Worm (Caenorhabditis elegans) whole organism, L4 larva: Measurements from ENCODE around the gene B0432.7.

Experiments used
- F10B5.3 ChIP-seq: sonication (generic microtip); optimal IDR thresholded peaks from 2 replicates; lab custom pipeline; 2016; ENCODE audit warnings: mild to moderate bottlenecking, missing genetic modification characterization, missing compliant biosample characterization
- F37D6.2 ChIP-seq: sonication (generic microtip); optimal IDR thresholded peaks from 2 replicates; lab custom pipeline; 2016; ENCODE audit warnings: mild to moderate bottlenecking, missing genetic modification characterization, missing compliant biosample characterization
- R02D3.7 ChIP-seq: fragments of 150-350 bp; sonication (generic microtip); optimal IDR thresholded peaks from 3 replicates; lab custom pipeline; 2014; ENCODE audit warnings: missing biosample characterization, missing genetic modification characterization
- T20F7.1 ChIP-seq: fragments of 200-800 bp; sonication (Bioruptor generic); optimal IDR thresholded peaks from 2 replicates; lab custom pipeline; 2018; ENCODE audit warnings: mild to moderate bottlenecking, missing genetic modification characterization, missing compliant biosample characterization
- T26A8.4 ChIP-seq: fragments of 200-800 bp; sonication (Bioruptor generic); IDR thresholded peaks from 2 replicates; pipeline ENCODE4 v1.3.6; 2022; ENCODE audit warnings: missing genetic modification characterization, missing compliant biosample characterization
- aha-1 ChIP-seq: fragments of 150-350 bp; peaks from one replicate; lab custom pipeline; 2014; ENCODE audit warnings: missing biosample characterization, missing genetic modification characterization
- aly-2 ChIP-seq: sonication (generic microtip); optimal IDR thresholded peaks from 2 replicates; lab custom pipeline; 2018; ENCODE audit warnings: missing biosample characterization, missing genetic modification characterization
- arid-1 ChIP-seq: fragments of 200-800 bp; sonication (Bioruptor generic); conservative IDR thresholded peaks from 2 replicates; pipeline ENCODE4 v1.3.6; 2022; ENCODE audit warnings: missing genetic modification reagents, missing genetic modification characterization, missing compliant biosample characterization
- ceh-20 ChIP-seq: fragments of 200-800 bp; sonication (Bioruptor generic); IDR thresholded peaks from 2 replicates; pipeline ENCODE4 v1.3.6; 2022; ENCODE audit warnings: missing genetic modification reagents, missing genetic modification characterization, missing compliant biosample characterization
- ceh-82 ChIP-seq: sonication (generic microtip); optimal IDR thresholded peaks from 2 replicates; lab custom pipeline; 2017; ENCODE audit warnings: missing biosample characterization, missing genetic modification characterization
- daf-16 ChIP-seq, 3 experiments: sonication (generic microtip); optimal IDR thresholded peaks; 2 replicates each; lab custom pipeline; 2016 to 2017; ENCODE audit warnings: missing genetic modification characterization in 3 of 3, missing genetic modification reagents in 3 of 3, mild to moderate bottlenecking in 2 of 3, missing compliant biosample characterization in 2 of 3, missing biosample characterization in 1 of 3, moderate library complexity in 1 of 3
- daf-19 ChIP-seq: fragments of 200-800 bp; sonication (Bioruptor generic); conservative IDR thresholded peaks from 2 replicates; pipeline ENCODE4 v1.3.6; 2022; ENCODE audit warnings: missing genetic modification characterization, missing compliant biosample characterization
- dmd-6 ChIP-seq: fragments of 200-800 bp; sonication (Bioruptor generic); IDR thresholded peaks from 2 replicates; pipeline ENCODE4 v1.3.6; 2022; ENCODE audit warnings: missing genetic modification reagents, missing genetic modification characterization, missing compliant biosample characterization
- dpl-1 ChIP-seq: fragments of 150-350 bp; optimal IDR thresholded peaks from 2 replicates; lab custom pipeline; 2014; ENCODE audit warnings: missing biosample characterization, missing genetic modification reagents, missing genetic modification characterization
- duxl-1 ChIP-seq: sonication (generic microtip); optimal IDR thresholded peaks from 2 replicates; lab custom pipeline; 2016; ENCODE audit warnings: mild to moderate bottlenecking, missing genetic modification characterization, moderate library complexity, missing compliant biosample characterization; ENCODE audit not compliant: poor library complexity
- dve-1 ChIP-seq: sonication (generic microtip); optimal IDR thresholded peaks from 2 replicates; lab custom pipeline; 2017; ENCODE audit warnings: antibody characterized with exemption, mild to moderate bottlenecking, missing genetic modification characterization, missing compliant biosample characterization; ENCODE audit not compliant: insufficient read depth
- fkh-10 ChIP-seq: fragments of 150-350 bp; optimal IDR thresholded peaks from 2 replicates; lab custom pipeline; 2014; ENCODE audit warnings: missing biosample characterization, missing genetic modification reagents, missing genetic modification characterization
- gei-8 ChIP-seq: fragments of 200-800 bp; sonication (Bioruptor generic); optimal IDR thresholded peaks from 2 replicates; lab custom pipeline; 2018; ENCODE audit warnings: mild to moderate bottlenecking, missing genetic modification characterization, missing compliant biosample characterization
- hif-1 ChIP-seq, 2 experiments: sonication (generic microtip); optimal IDR thresholded peaks; 2 replicates each; lab custom pipeline; 2016 to 2017; ENCODE audit warnings: missing compliant biosample characterization in 2 of 2, missing genetic modification characterization in 2 of 2, missing genetic modification reagents in 2 of 2, missing genotype in 2 of 2, mild to moderate bottlenecking in 1 of 2
- hlh-11 ChIP-seq: fragments of 200-800 bp; sonication (Bioruptor generic); optimal IDR thresholded peaks from 2 replicates; lab custom pipeline; 2018; ENCODE audit warnings: mild to moderate bottlenecking, missing genetic modification characterization, missing compliant biosample characterization
- hlh-30 ChIP-seq: sonication (generic microtip); optimal IDR thresholded peaks from 2 replicates; lab custom pipeline; 2017; ENCODE audit warnings: antibody characterized with exemption, mild to moderate bottlenecking, missing genetic modification characterization, missing compliant biosample characterization; ENCODE audit not compliant: insufficient read depth
- hmg-1.1 ChIP-seq: fragments of 200-800 bp; sonication (Bioruptor generic); IDR thresholded peaks from 2 replicates; pipeline ENCODE4 v1.3.6; 2022; ENCODE audit warnings: missing genetic modification reagents, missing genetic modification characterization, missing compliant biosample characterization
- lin-1 ChIP-seq: fragments of 200-800 bp; sonication (Bioruptor generic); IDR thresholded peaks from 2 replicates; pipeline ENCODE4 v1.3.6; 2022; ENCODE audit warnings: missing genetic modification reagents, missing genetic modification characterization, missing compliant biosample characterization
- lin-13 ChIP-seq: fragments of 150-350 bp; optimal IDR thresholded peaks from 2 replicates; lab custom pipeline; 2014; ENCODE audit warnings: missing biosample characterization, missing genetic modification reagents, missing genetic modification characterization
- lin-38 ChIP-seq: fragments of 200-800 bp; sonication (Bioruptor generic); IDR thresholded peaks from 2 replicates; pipeline ENCODE4 v1.3.6; 2022; ENCODE audit warnings: missing genetic modification reagents, missing genetic modification characterization, missing compliant biosample characterization
- lsy-2 ChIP-seq, 2 experiments: fragments of 150-350 bp in 1 of 2; sonication (generic microtip) in 1 of 2; optimal IDR thresholded peaks; 2 replicates each; lab custom pipeline; 2014 to 2017; ENCODE audit warnings: missing biosample characterization in 2 of 2, missing genetic modification characterization in 2 of 2
- mep-1 ChIP-seq: fragments of 150-350 bp; sonication (generic microtip); optimal IDR thresholded peaks from 3 replicates; lab custom pipeline; 2014; ENCODE audit warnings: missing biosample characterization, missing genetic modification characterization
- mes-2 ChIP-seq: sonication (generic microtip); optimal IDR thresholded peaks from 2 replicates; lab custom pipeline; 2016; ENCODE audit warnings: missing genotype, mild to moderate bottlenecking, missing genetic modification characterization, missing compliant biosample characterization; ENCODE audit not compliant: poor library complexity, severe bottlenecking
- nhr-102 ChIP-seq: sonication (generic microtip); optimal IDR thresholded peaks from 2 replicates; lab custom pipeline; 2016; ENCODE audit warnings: mild to moderate bottlenecking, missing genetic modification characterization, moderate library complexity, missing compliant biosample characterization
- nhr-11 ChIP-seq: fragments of 150-350 bp; optimal IDR thresholded peaks from 2 replicates; lab custom pipeline; 2014; ENCODE audit warnings: missing biosample characterization, missing genetic modification characterization
- nhr-28 ChIP-seq: fragments of 150-350 bp; optimal IDR thresholded peaks from 2 replicates; lab custom pipeline; 2014; ENCODE audit warnings: missing biosample characterization, missing genetic modification characterization
- nhr-6 ChIP-seq: fragments of 150-350 bp; optimal IDR thresholded peaks from 2 replicates; lab custom pipeline; 2014; ENCODE audit warnings: missing biosample characterization, missing genetic modification characterization
- nhr-77 ChIP-seq: fragments of 150-350 bp; optimal IDR thresholded peaks from 2 replicates; lab custom pipeline; 2014; ENCODE audit warnings: missing biosample characterization, missing genetic modification characterization
- pha-4 ChIP-seq, 2 experiments: fragments of 150-350 bp in 1 of 2; fragments of 200-800 bp in 1 of 2; sonication (Bioruptor generic) in 1 of 2; IDR thresholded peaks in 1 of 2; optimal IDR thresholded peaks in 1 of 2; 2 replicates each; pipeline versions ENCODE4 v1.3.6 to Lab custom; 2014 to 2022; ENCODE audit warnings: missing genetic modification characterization in 2 of 2, missing genetic modification reagents in 2 of 2, missing biosample characterization in 1 of 2, missing compliant biosample characterization in 1 of 2
- pqm-1 ChIP-seq: sonication (generic microtip); optimal IDR thresholded peaks from 2 replicates; lab custom pipeline; 2017; ENCODE audit warnings: missing biosample characterization, missing genetic modification characterization
- rbr-2 ChIP-seq: sonication (generic microtip); optimal IDR thresholded peaks from 2 replicates; lab custom pipeline; 2016; ENCODE audit warnings: missing genotype, missing genetic modification characterization, missing compliant biosample characterization
- sdz-12 ChIP-seq: fragments of 200-800 bp; sonication (Bioruptor generic); optimal IDR thresholded peaks from 2 replicates; lab custom pipeline; 2018; ENCODE audit warnings: mild to moderate bottlenecking, missing genetic modification characterization, missing compliant biosample characterization
- spr-3 ChIP-seq: fragments of 200-800 bp; sonication (Bioruptor generic); optimal IDR thresholded peaks from 2 replicates; lab custom pipeline; 2018; ENCODE audit warnings: mild to moderate bottlenecking, missing genetic modification characterization, missing compliant biosample characterization
- unc-62 ChIP-seq, 3 experiments: fragments of 150-350 bp in 1 of 3; sonication (generic microtip); optimal IDR thresholded peaks in 2 of 3; peaks in 1 of 3; 1 replicate in 1 of 3; 2 replicates in 2 of 3; lab custom pipeline; 2014 to 2017; ENCODE audit warnings: missing biosample characterization in 3 of 3, missing genetic modification characterization in 3 of 3, missing genetic modification reagents in 3 of 3, missing genotype in 1 of 3
- zag-1 ChIP-seq: fragments of 150-350 bp; optimal IDR thresholded peaks from 2 replicates; lab custom pipeline; 2014; ENCODE audit warnings: missing biosample characterization, missing genetic modification characterization
- zip-11 ChIP-seq: fragments of 200-800 bp; sonication (Bioruptor generic); IDR thresholded peaks from 2 replicates; pipeline ENCODE4 v1.3.6; 2022; ENCODE audit warnings: missing genetic modification characterization, missing compliant biosample characterization
- ztf-7 ChIP-seq: fragments of 150-350 bp; optimal IDR thresholded peaks from 2 replicates; lab custom pipeline; 2014; ENCODE audit warnings: missing biosample characterization, missing genetic modification characterization

Gene B0432.7

ce11 chrII:285627-286550, 12.1 kb upstream of the B0432.7 start, which contains the start of gene B0432.10:
B0432.10 (minus strand) TSS chrII:286275.
- TF ChIP-seq pqm-1: peak; percentile 19
- TF ChIP-seq daf-19 (GFP tag; lab: Robert Waterston, UW): 0 out of 2 replicates have a peak, but pooled peaks have one; percentile 20
- TF ChIP-seq hlh-30: peak; percentile 65
- TF ChIP-seq nhr-11 (tag; lab: Kevin White, UChicago): peak; percentile 25
- TF ChIP-seq dve-1 (tag; lab: Kevin White, UChicago): peak; percentile 86
- TF ChIP-seq lin-1: no peak
- TF ChIP-seq nhr-77: peak; percentile 51
- TF ChIP-seq spr-3 (GFP tag; lab: Kevin White, UChicago): peak; percentile 11
- peak; percentile 86 for TF ChIP-seq lin-38
- no peak for TF ChIP-seq daf-16 (GFP tag; optimal IDR thresholded peaks at IDR 0.05; lab: Kevin White, UChicago)
- peak; percentile 45 for TF ChIP-seq daf-16 (tag; optimal IDR thresholded peaks at IDR 0.05; lab: Kevin White, UChicago)
- peak; percentile 61 for TF ChIP-seq duxl-1 (tag; lab: Kevin White, UChicago)
- peak; percentile 96 for TF ChIP-seq dpl-1 (GFP tag; lab: Kevin White, UChicago)
- TF ChIP-seq hmg-1.1 (GFP tag; lab: Robert Waterston, UW): peak; percentile 42; the same call in 1 of the 2 replicates
- peak; percentile 51 for TF ChIP-seq F10B5.3
- peak; percentile 33 for TF ChIP-seq nhr-102 (tag; lab: Kevin White, UChicago)
- TF ChIP-seq hlh-11 (tag; lab: Kevin White, UChicago): peak; percentile 64
- peak; percentile 85 for TF ChIP-seq T20F7.1 (GFP tag; lab: Kevin White, UChicago)
- peak; percentile 62 for TF ChIP-seq lin-13 (GFP tag; lab: Kevin White, UChicago)
- TF ChIP-seq mes-2: peak; percentile 91
- peak; percentile 51; the same call in 1 of the 2 replicates for TF ChIP-seq pha-4 (GFP tag; IDR thresholded peaks at IDR 0.05; lab: Robert Waterston, UW)
- peak; percentile 92 for TF ChIP-seq pha-4 (tag; optimal IDR thresholded peaks at IDR 0.05; lab: Kevin White, UChicago)
- peak; percentile 64 for TF ChIP-seq rbr-2 (tag; lab: Kevin White, UChicago)
- peak; percentile 46 for TF ChIP-seq F37D6.2 (tag; lab: Kevin White, UChicago)
- TF ChIP-seq fkh-10 (GFP tag; lab: Kevin White, UChicago): no peak
- peak; percentile 57 for TF ChIP-seq nhr-28
- TF ChIP-seq lsy-2 (tag; optimal IDR thresholded peaks at IDR 0.05; lab: Kevin White, UChicago): peak in 1 of 2 experiments; percentile 91
- peak; percentile 69; the same call in 1 of the 2 replicates for TF ChIP-seq T26A8.4 (GFP tag; lab: Robert Waterston, UW)
- no peak for TF ChIP-seq ceh-82 (tag; lab: Kevin White, UChicago)
- no peak for TF ChIP-seq gei-8 (GFP tag; lab: Kevin White, UChicago)
- peak; percentile 71 for TF ChIP-seq dmd-6
- peak; percentile 20 for TF ChIP-seq nhr-6 (tag; lab: Kevin White, UChicago)
- TF ChIP-seq ztf-7 (tag; lab: Kevin White, UChicago): peak; percentile 51
- no peak for TF ChIP-seq zag-1
- no peak for TF ChIP-seq R02D3.7 (tag; lab: Kevin White, UChicago)
- TF ChIP-seq aha-1 (tag; lab: Kevin White, UChicago): peak; percentile 95
- no peak for TF ChIP-seq aly-2 (tag; lab: Kevin White, UChicago)
- no peak for TF ChIP-seq zip-11 (GFP tag; lab: Robert Waterston, UW)
- peak; percentile 79 for TF ChIP-seq mep-1 (tag; lab: Kevin White, UChicago)
- peak in 1 of 2 experiments; percentile 7 for TF ChIP-seq hif-1 (tag; optimal IDR thresholded peaks at IDR 0.05; lab: Kevin White, UChicago)
- TF ChIP-seq unc-62 (GFP tag; optimal IDR thresholded peaks at IDR 0.05 in 1 of 2; lab: Kevin White, UChicago): peak in 1 of 2 experiments; percentile 77
- TF ChIP-seq unc-62 (tag; optimal IDR thresholded peaks at IDR 0.05; lab: Kevin White, UChicago): no peak
- 0 out of 2 replicates have a peak, but pooled peaks have one; percentile 44 for TF ChIP-seq arid-1 (GFP tag; lab: Robert Waterston, UW)
- TF ChIP-seq sdz-12 (GFP tag; lab: Kevin White, UChicago): no peak
- peak; percentile 62; the same call in 1 of the 2 replicates for TF ChIP-seq ceh-20 (GFP tag; lab: Robert Waterston, UW)
